Worm (Caenorhabditis elegans) whole organism, midembryonic: ENCODE measurements around the gene chmp-7.
A peak's percentile ranks its signal among the peaks of the same experiment; 100 is the strongest.

Experiments used
- T22C8.4 ChIP-seq: fragments of 200-800 bp; sonication (Bioruptor generic); IDR thresholded peaks from 2 replicates; pipeline ENCODE4 v1.3.6; 2022; ENCODE audit warnings: missing genetic modification characterization, missing compliant biosample characterization
- cog-1 ChIP-seq: sonication (generic microtip); optimal IDR thresholded peaks from 2 replicates; lab custom pipeline; 2016; ENCODE audit warnings: missing genetic modification characterization, missing compliant biosample characterization
- flt-1 ChIP-seq: fragments of 200-800 bp; sonication (Bioruptor generic); IDR thresholded peaks from 2 replicates; pipeline ENCODE4 v1.3.6; 2022; ENCODE audit warnings: missing genetic modification characterization, missing compliant biosample characterization
- klf-2 ChIP-seq: fragments of 200-800 bp; sonication (Bioruptor generic); conservative IDR thresholded peaks from 2 replicates; pipeline ENCODE4 v1.3.6; 2022; ENCODE audit warnings: missing genetic modification reagents, missing genetic modification characterization, missing compliant biosample characterization
- med-1 ChIP-seq: sonication (generic microtip); optimal IDR thresholded peaks from 2 replicates; lab custom pipeline; 2017; ENCODE audit warnings: missing genetic modification characterization, mild to moderate bottlenecking, missing compliant biosample characterization, antibody characterized with exemption, missing genetic modification reagents; ENCODE audit not compliant: insufficient read depth
- ref-1 ChIP-seq: fragments of 200-800 bp; sonication (Bioruptor generic); conservative IDR thresholded peaks from 2 replicates; pipeline ENCODE4 v1.3.6; 2022; ENCODE audit warnings: missing genetic modification reagents, missing genetic modification characterization, missing compliant biosample characterization
- tab-1 ChIP-seq: fragments of 200-800 bp; sonication (Bioruptor generic); IDR thresholded peaks from 2 replicates; pipeline ENCODE4 v1.3.6; 2022; ENCODE audit warnings: missing genetic modification characterization, missing compliant biosample characterization

DNA sequence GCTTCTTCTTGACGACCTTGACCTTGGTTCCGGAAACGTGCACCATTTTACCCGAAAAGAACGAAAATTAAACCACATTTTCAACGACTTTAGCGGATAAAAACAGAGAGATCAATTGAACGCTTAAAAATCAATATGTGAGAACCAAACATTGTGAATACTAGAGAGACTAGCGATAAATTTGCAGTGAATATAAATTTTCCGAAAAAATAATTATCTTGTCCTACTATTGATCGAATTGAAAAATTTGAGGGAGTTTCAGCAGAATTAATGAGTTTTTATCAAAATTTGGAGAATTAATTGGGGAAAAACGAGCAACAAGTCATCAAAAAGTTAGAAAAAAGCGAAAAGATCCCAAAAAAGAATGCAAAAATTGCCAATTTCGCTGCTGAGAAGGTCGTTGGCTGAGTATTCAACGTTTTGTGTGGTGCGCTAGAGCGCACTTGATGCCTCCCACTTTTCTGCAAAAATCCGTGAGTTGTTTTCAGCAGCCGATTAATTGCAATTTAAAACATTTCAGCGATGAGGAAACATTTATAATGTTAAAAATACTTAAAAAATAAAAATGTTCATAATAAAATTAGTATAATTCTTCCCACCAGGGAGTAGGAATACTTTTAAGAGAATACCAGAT is 2.4 kb downstream of the chmp-7 start, which contains the start of gene rpl-32:
- TF ChIP-seq med-1 (GFP tag; lab: Kevin White, UChicago): no peak
- 0 out of 2 replicates have a peak, but pooled peaks have one; percentile 53 for TF ChIP-seq flt-1 (GFP tag; lab: Robert Waterston, UW)
- TF ChIP-seq tab-1: no peak
- no peak for TF ChIP-seq ref-1 (GFP tag; lab: Robert Waterston, UW)
- peak; percentile 69 for TF ChIP-seq cog-1 (tag; lab: Kevin White, UChicago)
- TF ChIP-seq klf-2: no peak
- no peak for TF ChIP-seq T22C8.4 (GFP tag; lab: Robert Waterston, UW)
